Worm (Caenorhabditis elegans): ENCODE results near the gene tmed-1.

The tmed-1 gene

DNA sequence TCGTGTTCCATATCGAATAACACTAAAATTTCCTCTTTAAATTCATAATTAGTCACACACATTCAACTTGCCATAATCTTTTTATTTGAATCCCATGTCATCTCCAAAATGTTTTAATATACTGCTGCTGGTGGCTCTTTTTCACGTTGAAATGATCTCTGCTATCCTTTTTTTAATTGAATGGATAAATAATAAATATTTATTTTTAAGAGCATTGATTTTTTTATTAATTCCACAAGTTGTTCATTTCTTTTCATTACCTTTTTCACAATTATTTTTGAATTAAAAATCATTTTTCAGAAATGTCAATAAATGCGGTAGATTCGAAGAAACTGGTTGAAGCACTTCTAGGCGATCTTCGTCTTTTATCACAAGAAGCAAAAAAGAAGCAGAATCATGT lies 18.5 kb upstream of the tmed-1 start, which contains the start of gene mon-2:
mon-2 (plus strand) TSS at position 301 of the 400 bp plus-strand sequence.
- no peak for TF ChIP-seq sem-2 (GFP tag; optimal IDR thresholded peaks at IDR 0.05)
- no peak for TF ChIP-seq unc-62 (GFP tag; optimal IDR thresholded peaks at IDR 0.05)
- TF ChIP-seq nhr-237 (tag; optimal IDR thresholded peaks at IDR 0.05), result no peak
- TF ChIP-seq flh-1 (GFP tag; optimal IDR thresholded peaks at IDR 0.05), result no peak
- TF ChIP-seq nhr-76 (tag; optimal IDR thresholded peaks at IDR 0.05), result no peak
- TF ChIP-seq elt-3 (tag; optimal IDR thresholded peaks at IDR 0.05), result no peak
- no peak for TF ChIP-seq lin-32 (GFP tag; optimal IDR thresholded peaks at IDR 0.05)
- TF ChIP-seq snpc-4 (tag; optimal IDR thresholded peaks at IDR 0.05), result no peak
- TF ChIP-seq lin-13 (tag; optimal IDR thresholded peaks at IDR 0.05), result no peak
- TF ChIP-seq zip-8 (tag; optimal IDR thresholded peaks at IDR 0.05), result no peak
- TF ChIP-seq tbx-8 (GFP tag; optimal IDR thresholded peaks at IDR 0.05), result no peak
- TF ChIP-seq ceh-43 (GFP tag; optimal IDR thresholded peaks at IDR 0.05), result no peak
- no peak for TF ChIP-seq mep-1 (tag; optimal IDR thresholded peaks at IDR 0.05)
- no peak for TF ChIP-seq ceh-39 (tag; optimal IDR thresholded peaks at IDR 0.05)
- no peak for TF ChIP-seq lsy-2 (tag; optimal IDR thresholded peaks at IDR 0.05)
- no peak for TF ChIP-seq sptf-1 (tag; optimal IDR thresholded peaks at IDR 0.05)
- no peak for TF ChIP-seq M03D4.4 (tag; optimal IDR thresholded peaks at IDR 0.05)
- TF ChIP-seq mab-5 (tag; optimal IDR thresholded peaks at IDR 0.05), result no peak

DNA sequence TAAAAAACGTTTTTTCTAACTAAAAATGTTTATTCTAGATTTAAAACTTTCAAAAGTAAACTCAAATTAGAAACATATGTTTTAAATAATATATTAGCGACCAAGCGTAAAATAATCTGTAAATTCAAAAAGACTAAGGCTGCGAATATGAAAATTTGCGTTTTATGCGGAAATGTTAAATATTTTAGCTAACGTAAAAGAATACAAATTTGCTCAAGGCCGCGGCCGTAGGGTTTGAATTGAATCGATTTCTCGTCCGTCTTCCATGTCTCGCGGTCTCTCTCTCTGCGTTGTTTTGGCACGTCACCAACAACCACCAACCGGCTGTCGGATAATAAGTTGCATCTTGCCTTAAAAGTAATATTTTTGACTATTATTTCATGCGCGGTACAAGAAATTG lies 15.9 kb upstream of the tmed-1 start, which contains the start of gene F11A10.5:
F11A10.5 (plus strand) TSS at position 301 of the 400 bp plus-strand sequence.
- TF ChIP-seq M03D4.4 (tag; optimal IDR thresholded peaks at IDR 0.05) (no peak), ceh-43 (GFP tag; optimal IDR thresholded peaks at IDR 0.05) (no peak), hlh-1 (tag; optimal IDR thresholded peaks at IDR 0.05) (peak; percentile 14), ces-1 (GFP tag; optimal IDR thresholded peaks at IDR 0.05) (peak; percentile 8), zip-8 (tag; optimal IDR thresholded peaks at IDR 0.05) (no peak), nhr-237 (tag; optimal IDR thresholded peaks at IDR 0.05) (no peak)

DNA sequence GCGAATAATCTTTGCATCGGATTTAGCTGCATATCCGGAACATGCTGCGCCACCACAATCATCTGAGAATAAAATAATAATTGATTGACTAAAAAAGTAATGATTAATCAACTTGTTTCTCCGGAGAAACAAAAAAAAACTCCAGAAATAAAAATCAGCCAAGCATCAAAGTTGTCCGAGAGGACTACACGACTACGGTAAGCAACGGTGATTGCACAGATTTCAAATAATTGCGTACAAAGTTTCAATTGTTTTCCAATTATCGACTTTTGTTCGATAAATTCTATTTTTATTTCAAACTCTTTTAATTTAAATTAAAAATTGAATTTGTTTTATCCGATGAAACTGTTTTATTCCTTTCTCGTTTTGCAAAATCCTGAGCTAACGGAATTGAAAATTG lies 15.4 kb upstream of the tmed-1 start, which contains the start of gene cpsf-4:
cpsf-4 (minus strand) TSS at position 62 of the 400 bp plus-strand sequence.
- TF ChIP-seq elt-1 (tag; optimal IDR thresholded peaks at IDR 0.05; ENCODE audit: borderline replicate concordance, insufficient read depth), result no peak
- TF ChIP-seq lsy-2 (tag; optimal IDR thresholded peaks at IDR 0.05), result peak; percentile 41
- TF ChIP-seq nhr-12 (tag; optimal IDR thresholded peaks at IDR 0.05), result no peak
- TF ChIP-seq unc-62 (GFP tag; optimal IDR thresholded peaks at IDR 0.05), result no peak
- TF ChIP-seq nhr-28 (tag; optimal IDR thresholded peaks at IDR 0.05), result no peak
- no peak for TF ChIP-seq cnd-1 (tag; optimal IDR thresholded peaks at IDR 0.05)

DNA sequence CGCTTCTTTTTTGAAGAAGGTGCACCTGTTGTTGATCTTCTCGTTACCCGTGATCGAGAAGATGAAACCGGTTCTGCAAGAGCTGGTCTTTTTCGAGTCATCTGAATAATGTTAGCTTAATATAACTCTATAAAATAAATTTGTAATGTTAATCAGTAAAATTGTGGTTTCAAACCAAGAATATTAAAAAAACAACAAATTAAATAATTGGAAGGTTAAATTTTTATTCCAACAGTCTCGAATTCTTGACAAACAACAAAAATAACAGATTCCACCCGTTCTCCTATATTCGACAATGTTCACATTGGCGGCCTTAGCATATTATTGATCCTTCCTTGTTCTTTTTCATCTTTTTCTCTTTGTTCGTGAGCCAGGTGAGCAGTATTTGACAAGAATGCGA lies 14.2 kb upstream of the tmed-1 start, which contains the start of gene mig-32:
mig-32 (minus strand) TSS at position 101 of the 400 bp plus-strand sequence.
- TF ChIP-seq drap-1 (GFP tag; optimal IDR thresholded peaks at IDR 0.05) (no peak), lin-32 (GFP tag; optimal IDR thresholded peaks at IDR 0.05) (no peak), elt-1 (tag; optimal IDR thresholded peaks at IDR 0.05; ENCODE audit: borderline replicate concordance, insufficient read depth) (no peak), lin-13 (tag; optimal IDR thresholded peaks at IDR 0.05) (no peak), ceh-43 (GFP tag; optimal IDR thresholded peaks at IDR 0.05) (no peak), sem-2 (GFP tag; optimal IDR thresholded peaks at IDR 0.05) (no peak), sptf-1 (tag; optimal IDR thresholded peaks at IDR 0.05) (no peak)

DNA sequence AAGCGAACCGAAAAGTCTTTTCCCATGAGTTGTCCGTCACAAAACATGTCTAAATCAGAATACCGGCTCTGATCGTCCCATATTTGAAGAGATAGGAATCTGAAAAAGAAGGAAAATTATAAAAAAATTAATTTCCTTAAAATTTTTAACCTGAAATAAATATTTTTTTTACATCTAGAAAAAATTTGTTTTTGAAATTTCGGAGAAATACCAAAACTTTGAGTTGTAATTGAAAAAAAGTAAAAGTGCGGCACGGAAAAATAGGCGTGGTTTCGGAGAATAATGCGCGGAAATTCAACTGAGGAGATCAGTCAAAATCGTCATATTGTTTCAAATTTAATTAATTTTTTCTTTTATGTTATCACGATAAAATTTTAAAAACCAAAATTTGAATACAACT lies 11.6 kb upstream of the tmed-1 start, which contains the start of gene F11A10.6:
F11A10.6 (minus strand) TSS at position 101 of the 400 bp plus-strand sequence.
- TF ChIP-seq elt-3 (tag; optimal IDR thresholded peaks at IDR 0.05), result no peak
- no peak for TF ChIP-seq lsy-2 (tag; optimal IDR thresholded peaks at IDR 0.05)
- TF ChIP-seq ces-1 (GFP tag; optimal IDR thresholded peaks at IDR 0.05), result no peak
- no peak for TF ChIP-seq nhr-237 (tag; optimal IDR thresholded peaks at IDR 0.05)
- TF ChIP-seq unc-120 (tag; optimal IDR thresholded peaks at IDR 0.05; ENCODE audit: poor library complexity, severe bottlenecking), result no peak
- TF ChIP-seq nhr-2 (tag; optimal IDR thresholded peaks at IDR 0.05), result no peak
- no peak for TF ChIP-seq nhr-28 (tag; optimal IDR thresholded peaks at IDR 0.05)
- TF ChIP-seq hlh-1 (tag; optimal IDR thresholded peaks at IDR 0.05), result no peak
- TF ChIP-seq cnd-1 (tag; optimal IDR thresholded peaks at IDR 0.05), result no peak
- TF ChIP-seq lin-32 (GFP tag; optimal IDR thresholded peaks at IDR 0.05), result no peak
- TF ChIP-seq mls-2 (tag; optimal IDR thresholded peaks at IDR 0.05), result no peak
- no peak for TF ChIP-seq ceh-43 (GFP tag; optimal IDR thresholded peaks at IDR 0.05)
- TF ChIP-seq pha-4 (tag; optimal IDR thresholded peaks at IDR 0.05), result no peak
- no peak for TF ChIP-seq snpc-4 (tag; optimal IDR thresholded peaks at IDR 0.05)
- no peak for TF ChIP-seq ham-2 (GFP tag; optimal IDR thresholded peaks at IDR 0.05)
- TF ChIP-seq nhr-12 (tag; optimal IDR thresholded peaks at IDR 0.05), result no peak
- TF ChIP-seq ztf-11 (tag; optimal IDR thresholded peaks at IDR 0.05), result no peak
- no peak for TF ChIP-seq mab-5 (tag; optimal IDR thresholded peaks at IDR 0.05)

All from whole organism, mixed stage, embryonic.